Fruit fly (Drosophila melanogaster): ENCODE results near the gene CG17568.

Gene CG17568

dm6 chr2L:19191789-19192297, 10.3 kb upstream of the CG17568 start (continued):
- no peak for TF ChIP-seq ken (GFP tag; IDR thresholded peaks at IDR 0.05)
- peak; percentile 9; the same call in 1 of the 3 replicates for TF ChIP-seq so (GFP tag; IDR thresholded peaks at IDR 0.05)
- peak; percentile 64 for TF ChIP-seq CG6813 (GFP tag; optimal IDR thresholded peaks at IDR 0.05)

dm6 chr2L:19190195-19190594, 8.7 kb upstream of the CG17568 start, which contains the start of gene drl:
Gene drl (plus strand): TSS chr2L:19190342.
- TF ChIP-seq stwl (tag; optimal IDR thresholded peaks at IDR 0.05), result peak; percentile 10
- 0 out of 3 replicates have a peak, but pooled peaks have one; percentile 44 for TF ChIP-seq ase (GFP tag; IDR thresholded peaks at IDR 0.05)
- TF ChIP-seq PHDP (tag; optimal IDR thresholded peaks at IDR 0.05), result peak; percentile 45
- TF ChIP-seq caup (GFP tag; optimal IDR thresholded peaks at IDR 0.05; ENCODE audit: severe bottlenecking), result peak; percentile 16
- TF ChIP-seq sna (GFP tag; IDR thresholded peaks at IDR 0.05; ENCODE audit: partially characterized antibody), result 0 out of 2 replicates have a peak, but pooled peaks have one; percentile 41
- no peak for TF ChIP-seq Bdp1 (GFP tag; optimal IDR thresholded peaks at IDR 0.05)
- TF ChIP-seq CG13775 (GFP tag; optimal IDR thresholded peaks at IDR 0.05), result peak; percentile 7
- TF ChIP-seq CG17912 (GFP tag; optimal IDR thresholded peaks at IDR 0.05), result peak; percentile 52
- peak; percentile 12 for TF ChIP-seq Meics (GFP tag; optimal IDR thresholded peaks at IDR 0.05)
- peak; percentile 39; the same call in 1 of the 2 replicates for TF ChIP-seq sens-2 (GFP tag; IDR thresholded peaks at IDR 0.05)
- peak; percentile 30 for TF ChIP-seq unpg (GFP tag; optimal IDR thresholded peaks at IDR 0.05)
- peak; percentile 36; the same call in 1 of the 2 replicates for TF ChIP-seq Rfx (GFP tag; IDR thresholded peaks at IDR 0.05)
- no peak for TF ChIP-seq CG2199 (GFP tag; IDR thresholded peaks at IDR 0.05)
- TF ChIP-seq CG7271 (tag; optimal IDR thresholded peaks at IDR 0.05), result peak; percentile 34
- TF ChIP-seq CG8089 (GFP tag; optimal IDR thresholded peaks at IDR 0.05), result peak; percentile 18
- TF ChIP-seq Atf6 (GFP tag; IDR thresholded peaks at IDR 0.05), result peak; percentile 31; the same call in 1 of the 2 replicates
- no peak for TF ChIP-seq CG11093 (GFP tag; IDR thresholded peaks at IDR 0.05)
- peak; percentile 1 for TF ChIP-seq Nf-YB (GFP tag; optimal IDR thresholded peaks at IDR 0.05)
- peak; percentile 23 for TF ChIP-seq CG12659 (GFP tag; optimal IDR thresholded peaks at IDR 0.05)
- no peak for TF ChIP-seq CG33213 (GFP tag; optimal IDR thresholded peaks at IDR 0.05)
- peak; percentile 41; the same call in 1 of the 2 replicates for TF ChIP-seq Xrp1 (GFP tag; IDR thresholded peaks at IDR 0.05)
- peak; percentile 52; the same call in 1 of the 2 replicates for TF ChIP-seq stc (GFP tag; IDR thresholded peaks at IDR 0.05)
- no peak for TF ChIP-seq Ravus (GFP tag; IDR thresholded peaks at IDR 0.05)
- TF ChIP-seq CG6813 (GFP tag; optimal IDR thresholded peaks at IDR 0.05), result peak; percentile 26
- peak; percentile 63; the same call in 1 of the 2 replicates for TF ChIP-seq vvl (GFP tag; IDR thresholded peaks at IDR 0.05)
- no peak for TF ChIP-seq CG16815 (GFP tag; optimal IDR thresholded peaks at IDR 0.05)
- TF ChIP-seq CG10267 (tag; optimal IDR thresholded peaks at IDR 0.05), result peak; percentile 30
- no peak for TF ChIP-seq CG6683 (GFP tag; optimal IDR thresholded peaks at IDR 0.05)
- no peak for TF ChIP-seq CG1024 (GFP tag; IDR thresholded peaks at IDR 0.05)
- peak; percentile 50 for TF ChIP-seq gcm (GFP tag; optimal IDR thresholded peaks at IDR 0.05)
- TF ChIP-seq CG10366 (GFP tag; IDR thresholded peaks at IDR 0.05), result no peak
- TF ChIP-seq CG8388 (GFP tag; optimal IDR thresholded peaks at IDR 0.05), result peak; percentile 1
- peak; percentile 14 for TF ChIP-seq grau (tag; optimal IDR thresholded peaks at IDR 0.05)
- peak; percentile 71 for TF ChIP-seq bbx (GFP tag; IDR thresholded peaks at IDR 0.05; ENCODE audit: partially characterized antibody)
- TF ChIP-seq kni (GFP tag; optimal IDR thresholded peaks at IDR 0.05), result peak; percentile 29
- peak; percentile 72 for TF ChIP-seq Fer1 (GFP tag; optimal IDR thresholded peaks at IDR 0.05)
- TF ChIP-seq E2f1 (GFP tag; IDR thresholded peaks at IDR 0.05), result no peak
- peak; percentile 22 for TF ChIP-seq twi (tag; optimal IDR thresholded peaks at IDR 0.05)
- peak; percentile 27 for TF ChIP-seq salm (tag; optimal IDR thresholded peaks at IDR 0.05)
- TF ChIP-seq CG2875 (GFP tag; optimal IDR thresholded peaks at IDR 0.05), result peak; percentile 9
- TF ChIP-seq CG10959 (GFP tag; IDR thresholded peaks at IDR 0.05), result no peak
- TF ChIP-seq MTF-1 (GFP tag; optimal IDR thresholded peaks at IDR 0.05; ENCODE audit: borderline replicate concordance), result peak; percentile 60
- peak; percentile 20 for TF ChIP-seq CG4328 (GFP tag; optimal IDR thresholded peaks at IDR 0.05)
- peak; percentile 62 for TF ChIP-seq tna (GFP tag; IDR thresholded peaks at IDR 0.05; ENCODE audit: partially characterized antibody)
- 0 out of 3 replicates have a peak, but pooled peaks have one; percentile 44 for TF ChIP-seq Dbx (GFP tag; IDR thresholded peaks at IDR 0.05)
